Worm (Caenorhabditis elegans) whole organism, mixed stage, embryonic: ENCODE data around the gene bath-31.

Experiments used
- M03D4.4 ChIP-seq: sonication (generic microtip); optimal IDR thresholded peaks from 2 replicates; lab custom pipeline; 2017; ENCODE audit warnings: mild to moderate bottlenecking, missing genetic modification characterization, missing compliant biosample characterization
- ceh-39 ChIP-seq: fragments of 150-350 bp; optimal IDR thresholded peaks from 2 replicates; lab custom pipeline; 2014; ENCODE audit warnings: missing biosample characterization, missing genetic modification characterization
- elt-1 ChIP-seq: sonication (generic microtip); optimal IDR thresholded peaks from 2 replicates; lab custom pipeline; 2017; ENCODE audit warnings: missing genetic modification characterization, mild to moderate bottlenecking, missing compliant biosample characterization, antibody characterized with exemption, moderate library complexity, borderline replicate concordance; ENCODE audit not compliant: insufficient read depth
- lsy-2 ChIP-seq: fragments of 150-350 bp; optimal IDR thresholded peaks from 2 replicates; lab custom pipeline; 2014; ENCODE audit warnings: missing biosample characterization, missing genetic modification characterization
- mab-5 ChIP-seq: fragments of 150-350 bp; optimal IDR thresholded peaks from 2 replicates; lab custom pipeline; 2014; ENCODE audit warnings: missing biosample characterization, missing genetic modification characterization
- mep-1 ChIP-seq: fragments of 150-350 bp; optimal IDR thresholded peaks from 2 replicates; lab custom pipeline; 2017; ENCODE audit warnings: missing biosample characterization, missing genetic modification reagents, missing genetic modification characterization, inconsistent platforms
- nhr-12 ChIP-seq: fragments of 150-350 bp; optimal IDR thresholded peaks from 2 replicates; lab custom pipeline; 2014; ENCODE audit warnings: missing biosample characterization, missing genetic modification characterization
- unc-39 ChIP-seq: fragments of 150-350 bp; optimal IDR thresholded peaks from 2 replicates; lab custom pipeline; 2014; ENCODE audit warnings: missing biosample characterization, missing genetic modification characterization
- unc-62 ChIP-seq: fragments of 150-350 bp; optimal IDR thresholded peaks from 2 replicates; lab custom pipeline; 2014; ENCODE audit warnings: missing biosample characterization, missing genetic modification reagents, missing genetic modification characterization

- TF ChIP-seq M03D4.4 (tag; lab: Kevin White, UChicago) (no peak), unc-39 (no peak), nhr-12 (tag; lab: Kevin White, UChicago) (no peak), elt-1 (tag; lab: Kevin White, UChicago) (no peak), unc-62 (GFP tag; lab: Kevin White, UChicago) (no peak), mep-1 (tag; lab: Kevin White, UChicago) (no peak), lsy-2 (tag; lab: Kevin White, UChicago) (no peak), mab-5 (tag; lab: Kevin White, UChicago) (no peak), ceh-39 (tag; lab: Kevin White, UChicago) (no peak)
These were observed 39.9 kb downstream of the bath-31 start for ce11 chrII:3771640-3772039.
